Fruit fly (Drosophila melanogaster) whole organism, prepupa: ENCODE measurements around the gene CG33912.

Source experiments
- Blimp-1 ChIP-seq: fragments of 200-800 bp; sonication (Bioruptor generic); optimal IDR thresholded peaks from 3 replicates; lab custom pipeline; 2017; ENCODE audit warnings: missing biosample characterization, missing genetic modification characterization, mild to moderate bottlenecking, moderate library complexity, missing genetic modification reagents
- CG10631 ChIP-seq: fragments of 200-800 bp; sonication (Bioruptor generic); optimal IDR thresholded peaks from 2 replicates; lab custom pipeline; 2016; ENCODE audit warnings: missing biosample characterization, missing genetic modification characterization
- CG11902 ChIP-seq: fragments of 200-800 bp; sonication (Bioruptor generic); optimal IDR thresholded peaks from 3 replicates; lab custom pipeline; 2016; ENCODE audit warnings: missing biosample characterization, missing genetic modification characterization
- CG15336 ChIP-seq: fragments of 200-800 bp; sonication (Bioruptor generic); IDR thresholded peaks from 2 replicates; pipeline ENCODE4 v1.3.6; 2022; ENCODE audit warnings: missing biosample characterization, missing genetic modification characterization
- CG1621 ChIP-seq: fragments of 200-800 bp; sonication (Bioruptor generic); optimal IDR thresholded peaks from 3 replicates; lab custom pipeline; 2018; ENCODE audit warnings: missing biosample characterization, mild to moderate bottlenecking, missing genetic modification characterization
- CG16779 ChIP-seq: fragments of 200-800 bp; sonication (Bioruptor generic); optimal IDR thresholded peaks from 3 replicates; lab custom pipeline; 2017; ENCODE audit warnings: missing biosample characterization, mild to moderate bottlenecking, missing genetic modification characterization
- CG32006 ChIP-seq: fragments of 200-800 bp; sonication (Bioruptor generic); optimal IDR thresholded peaks from 3 replicates; lab custom pipeline; 2017; ENCODE audit warnings: missing biosample characterization, mild to moderate bottlenecking, missing genetic modification characterization
- CG34406 ChIP-seq: fragments of 200-800 bp; sonication (Bioruptor generic); optimal IDR thresholded peaks from 3 replicates; lab custom pipeline; 2016; ENCODE audit warnings: missing biosample characterization, missing genetic modification characterization
- CG3919 ChIP-seq: fragments of 200-800 bp; sonication (Bioruptor generic); optimal IDR thresholded peaks from 3 replicates; lab custom pipeline; 2016; ENCODE audit warnings: missing biosample characterization, missing genetic modification characterization
- CG4318 ChIP-seq: fragments of 200-800 bp; sonication (Bioruptor generic); optimal IDR thresholded peaks from 3 replicates; lab custom pipeline; 2017; ENCODE audit warnings: missing biosample characterization, mild to moderate bottlenecking, missing genetic modification characterization
- CG6163 ChIP-seq: fragments of 200-800 bp; sonication (Bioruptor generic); IDR thresholded peaks from 3 replicates; pipeline ENCODE4 v1.3.6; 2022; ENCODE audit warnings: missing biosample characterization, missing genetic modification characterization
- CG6276 ChIP-seq: fragments of 200-800 bp; sonication (Bioruptor generic); optimal IDR thresholded peaks from 2 replicates; lab custom pipeline; 2017; ENCODE audit warnings: missing biosample characterization, mild to moderate bottlenecking, missing genetic modification characterization
- CG6792 ChIP-seq: fragments of 200-800 bp; sonication (Bioruptor generic); optimal IDR thresholded peaks from 3 replicates; lab custom pipeline; 2016; ENCODE audit warnings: missing biosample characterization, missing genetic modification characterization
- CG6808 ChIP-seq: fragments of 200-800 bp; sonication (Bioruptor generic); optimal IDR thresholded peaks from 3 replicates; lab custom pipeline; 2017; ENCODE audit warnings: missing biosample characterization, missing genetic modification characterization, mild to moderate bottlenecking, moderate library complexity, missing genetic modification reagents
- CG6854 ChIP-seq: fragments of 200-800 bp; sonication (Bioruptor generic); optimal IDR thresholded peaks from 2 replicates; lab custom pipeline; 2017; ENCODE audit warnings: missing biosample characterization, mild to moderate bottlenecking, missing genetic modification characterization
- CG8632 ChIP-seq: fragments of 200-800 bp; sonication (Bioruptor generic); optimal IDR thresholded peaks from 3 replicates; lab custom pipeline; 2016; ENCODE audit warnings: missing biosample characterization, missing genetic modification characterization
- CG9139 ChIP-seq: fragments of 200-800 bp; sonication (Bioruptor generic); optimal IDR thresholded peaks from 3 replicates; lab custom pipeline; 2017; ENCODE audit warnings: missing biosample characterization, mild to moderate bottlenecking, missing genetic modification characterization
- Eip78C ChIP-seq: fragments of 200-800 bp; sonication (Bioruptor generic); peaks from one replicate; lab custom pipeline; 2016; ENCODE audit warnings: missing biosample characterization, missing genetic modification characterization
- Eip93F ChIP-seq: fragments of 200-800 bp; sonication (Bioruptor generic); optimal IDR thresholded peaks from 2 replicates; lab custom pipeline; 2016; ENCODE audit warnings: missing biosample characterization, mild to moderate bottlenecking, missing genetic modification characterization
- Ets21C ChIP-seq: fragments of 200-800 bp; sonication (Bioruptor generic); optimal IDR thresholded peaks from 3 replicates; lab custom pipeline; 2016; ENCODE audit warnings: missing biosample characterization, missing genetic modification characterization
- Ets96B ChIP-seq: fragments of 200-800 bp; optimal IDR thresholded peaks from 2 replicates; lab custom pipeline; 2019; ENCODE audit warnings: missing biosample characterization, mild to moderate bottlenecking, missing genetic modification characterization, moderate library complexity
- Hr39 ChIP-seq: fragments of 200-800 bp; sonication (Bioruptor generic); optimal IDR thresholded peaks from 2 replicates; lab custom pipeline; 2016; ENCODE audit warnings: missing biosample characterization, missing genetic modification characterization
- Hr4 ChIP-seq: fragments of 200-800 bp; sonication (Bioruptor generic); optimal IDR thresholded peaks from 3 replicates; lab custom pipeline; 2016; ENCODE audit warnings: missing biosample characterization, missing genetic modification characterization
- Met ChIP-seq: fragments of 200-800 bp; sonication (Bioruptor generic); optimal IDR thresholded peaks from 3 replicates; lab custom pipeline; 2016; ENCODE audit warnings: missing biosample characterization, missing genetic modification characterization
- OdsH ChIP-seq: fragments of 200-800 bp; sonication (Bioruptor generic); optimal IDR thresholded peaks from 3 replicates; lab custom pipeline; 2016; ENCODE audit warnings: missing biosample characterization, missing genetic modification characterization
- Smox ChIP-seq: fragments of 200-800 bp; sonication (Bioruptor generic); optimal IDR thresholded peaks from 3 replicates; lab custom pipeline; 2016; ENCODE audit warnings: missing biosample characterization, missing genetic modification characterization
- acj6 ChIP-seq: fragments of 200-800 bp; sonication (Bioruptor generic); optimal IDR thresholded peaks from 3 replicates; lab custom pipeline; 2016; ENCODE audit warnings: missing biosample characterization, missing genetic modification characterization
- cyc ChIP-seq: fragments of 200-800 bp; sonication (Bioruptor generic); optimal IDR thresholded peaks from 3 replicates; lab custom pipeline; 2016; ENCODE audit warnings: missing biosample characterization, missing genetic modification characterization
- dac ChIP-seq: fragments of 200-800 bp; sonication (Bioruptor generic); optimal IDR thresholded peaks from 2 replicates; lab custom pipeline; 2017; ENCODE audit warnings: missing biosample characterization, mild to moderate bottlenecking, missing genetic modification characterization
- eg ChIP-seq: fragments of 200-800 bp; sonication (Bioruptor generic); IDR thresholded peaks from 3 replicates; pipeline ENCODE4 v1.3.6; 2022; ENCODE audit warnings: missing biosample characterization, missing genetic modification characterization
- esn ChIP-seq: fragments of 200-800 bp; sonication (Bioruptor generic); optimal IDR thresholded peaks from 2 replicates; lab custom pipeline; 2016; ENCODE audit warnings: missing biosample characterization, mild to moderate bottlenecking, missing genetic modification characterization, moderate library complexity
- fkh ChIP-seq: fragments of 200-800 bp; sonication (Bioruptor generic); optimal IDR thresholded peaks from 3 replicates; lab custom pipeline; 2017; ENCODE audit warnings: missing biosample characterization, mild to moderate bottlenecking, missing genetic modification characterization, moderate library complexity
- lz ChIP-seq: fragments of 200-800 bp; sonication (Bioruptor generic); optimal IDR thresholded peaks from 3 replicates; lab custom pipeline; 2016; ENCODE audit warnings: missing biosample characterization, missing genetic modification characterization
- net ChIP-seq: fragments of 200-800 bp; sonication (Bioruptor generic); optimal IDR thresholded peaks from 3 replicates; lab custom pipeline; 2016; ENCODE audit warnings: missing biosample characterization, missing genetic modification characterization
- spab ChIP-seq: fragments of 200-800 bp; sonication (Bioruptor generic); optimal IDR thresholded peaks from 2 replicates; lab custom pipeline; 2017; ENCODE audit warnings: missing biosample characterization, mild to moderate bottlenecking, missing genetic modification characterization, missing genetic modification reagents
- ss ChIP-seq, 2 experiments: fragments of 200-800 bp; sonication (Bioruptor generic); optimal IDR thresholded peaks; 2 replicates in 1 of 2; 3 replicates in 1 of 2; lab custom pipeline; 2017 to 2018; ENCODE audit warnings: mild to moderate bottlenecking in 2 of 2, missing biosample characterization in 2 of 2, missing genetic modification characterization in 2 of 2, moderate library complexity in 1 of 2
- svp ChIP-seq: fragments of 200-800 bp; sonication (Bioruptor generic); peaks from one replicate; lab custom pipeline; 2016; ENCODE audit warnings: missing biosample characterization, missing genetic modification characterization
- topi ChIP-seq: fragments of 200-800 bp; sonication (Bioruptor generic); optimal IDR thresholded peaks from 3 replicates; lab custom pipeline; 2016; ENCODE audit warnings: missing biosample characterization, missing genetic modification characterization
- vri ChIP-seq: fragments of 200-800 bp; sonication (Bioruptor generic); optimal IDR thresholded peaks from 3 replicates; lab custom pipeline; 2016; ENCODE audit warnings: missing biosample characterization, mild to moderate bottlenecking, missing genetic modification characterization

The CG33912 gene

DNA sequence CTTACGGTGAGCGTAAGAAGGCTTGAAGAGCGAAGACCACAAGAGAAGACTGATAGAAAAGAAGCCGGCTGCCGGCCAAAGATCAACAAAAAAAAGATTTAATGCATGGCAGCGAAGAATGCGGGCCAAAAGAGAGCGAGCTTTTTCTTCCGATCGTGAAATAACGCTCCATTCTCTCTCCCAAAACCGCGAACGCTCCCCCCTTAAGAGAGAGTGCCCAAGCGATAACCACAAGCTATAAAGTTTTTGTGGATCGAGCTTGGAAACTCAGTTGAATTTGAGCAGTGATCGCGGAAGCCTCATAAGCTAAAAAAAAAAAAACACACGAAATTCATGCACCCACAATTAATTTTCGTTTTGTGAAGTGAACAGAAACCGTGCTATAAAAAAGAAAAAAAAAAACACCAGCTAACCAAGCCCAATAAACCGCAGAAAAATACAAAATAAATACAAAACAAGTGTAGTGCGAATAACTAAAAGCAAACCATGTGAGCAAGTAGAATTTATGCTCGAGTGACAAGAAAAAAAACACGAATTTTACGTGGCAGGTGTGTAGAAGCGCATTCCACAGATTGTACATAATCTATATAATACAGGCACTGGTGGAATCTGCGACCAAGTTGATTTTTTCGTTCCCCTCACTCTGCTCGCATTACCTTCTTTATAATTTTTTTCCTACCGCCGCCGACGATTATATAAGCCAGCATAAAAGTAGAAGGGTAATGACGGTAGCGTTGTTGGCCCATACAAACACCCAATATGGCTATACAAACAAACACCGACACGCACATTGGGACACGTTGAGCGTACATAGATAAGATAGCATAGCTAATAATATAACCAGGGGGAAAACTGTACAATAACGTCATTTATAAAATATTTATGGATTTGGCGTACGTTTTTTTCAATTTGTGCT lies 24.9 kb downstream of the CG33912 start, which contains the start of gene CG13252 (continued):
- peak; percentile 54 for TF ChIP-seq CG6854 (GFP tag; lab: Kevin White, UChicago)
- TF ChIP-seq esn: peak; percentile 26
- TF ChIP-seq CG6163 (GFP tag; lab: Robert Waterston, UW): peak; percentile 44; the same call in 2 of the 3 replicates
- TF ChIP-seq CG4318 (GFP tag; lab: Kevin White, UChicago): no peak
- TF ChIP-seq CG15336 (GFP tag; lab: Robert Waterston, UW): peak; percentile 44; the same call in 1 of the 2 replicates
- peak; percentile 98 for TF ChIP-seq svp (GFP tag; lab: Kevin White, UChicago)
- TF ChIP-seq vri (GFP tag; lab: Kevin White, UChicago): peak; percentile 60
- no peak for TF ChIP-seq Hr39 (GFP tag; lab: Kevin White, UChicago)
- TF ChIP-seq, all 60 proteins: peak for 24

DNA sequence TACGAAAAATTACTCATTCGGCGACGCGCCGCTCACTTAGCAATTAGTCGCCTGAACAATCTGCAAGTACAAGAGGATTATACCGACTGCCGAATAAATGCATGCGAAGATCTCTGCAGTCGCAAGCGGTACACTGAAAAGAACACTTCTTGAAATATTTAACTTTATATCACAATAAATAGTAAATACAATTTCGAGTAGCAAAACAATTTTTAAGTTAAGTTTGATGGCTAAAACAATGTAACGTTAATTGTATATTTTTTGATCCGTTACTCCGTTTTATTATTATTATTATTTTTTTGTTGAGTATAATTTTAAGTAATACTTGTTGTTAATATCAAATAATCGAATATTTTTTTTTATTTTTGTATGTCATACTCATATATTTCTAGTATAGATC lies 26.1 kb downstream of the CG33912 start:
- TF ChIP-seq CG32006 (GFP tag; lab: Kevin White, UChicago) (no peak), lz (GFP tag; lab: Kevin White, UChicago) (peak; percentile 6), CG6276 (GFP tag; lab: Kevin White, UChicago) (no peak), Smox (peak; percentile 0), eg (GFP tag; lab: Robert Waterston, UW) (0 out of 3 replicates have a peak, but pooled peaks have one; percentile 8), CG6808 (no peak), Eip78C (GFP tag; lab: Kevin White, UChicago) (peak; percentile 58), CG11902 (GFP tag; lab: Kevin White, UChicago) (no peak), acj6 (GFP tag; lab: Kevin White, UChicago) (peak; percentile 36), CG10631 (peak; percentile 9), cyc (GFP tag; lab: Kevin White, UChicago) (peak; percentile 8), Met (peak; percentile 30), CG34406 (peak; percentile 66), CG6792 (no peak), topi (peak; percentile 24), CG9139 (no peak), net (GFP tag; lab: Kevin White, UChicago) (peak; percentile 19), Ets21C (no peak), spab (GFP tag; lab: Kevin White, UChicago) (no peak), CG8632 (GFP tag; lab: Kevin White, UChicago) (peak; percentile 17), esn (peak; percentile 46), CG6854 (GFP tag; lab: Kevin White, UChicago) (no peak), OdsH (GFP tag; lab: Kevin White, UChicago) (peak; percentile 40), Blimp-1 (no peak), CG3919 (peak; percentile 41)

DNA sequence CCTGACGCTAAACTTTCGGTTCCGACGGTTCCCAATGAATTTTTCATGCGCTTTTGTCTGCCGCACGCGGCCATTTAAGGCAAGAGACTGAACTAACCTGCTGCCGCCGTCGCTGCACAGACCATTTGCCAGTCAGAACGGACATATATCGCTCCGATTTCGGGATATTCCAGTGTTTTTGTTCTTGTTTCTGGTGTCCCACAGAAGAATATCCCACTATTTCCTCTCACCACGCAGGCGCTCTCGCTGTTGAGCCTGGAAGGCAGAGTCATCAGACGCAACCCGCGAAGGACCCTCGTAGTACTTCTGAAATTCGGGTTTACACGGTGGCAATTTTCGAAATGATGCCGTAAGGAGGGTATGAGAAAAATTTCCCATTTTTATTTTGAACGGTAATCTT lies 36.4 kb downstream of the CG33912 start, which contains the start of gene cmpy:
Gene cmpy (minus strand): TSS at position 101 of the 400 bp plus-strand sequence.
- TF ChIP-seq CG3919: no peak
- TF ChIP-seq CG32006 (GFP tag; lab: Kevin White, UChicago): peak; percentile 16

DNA sequence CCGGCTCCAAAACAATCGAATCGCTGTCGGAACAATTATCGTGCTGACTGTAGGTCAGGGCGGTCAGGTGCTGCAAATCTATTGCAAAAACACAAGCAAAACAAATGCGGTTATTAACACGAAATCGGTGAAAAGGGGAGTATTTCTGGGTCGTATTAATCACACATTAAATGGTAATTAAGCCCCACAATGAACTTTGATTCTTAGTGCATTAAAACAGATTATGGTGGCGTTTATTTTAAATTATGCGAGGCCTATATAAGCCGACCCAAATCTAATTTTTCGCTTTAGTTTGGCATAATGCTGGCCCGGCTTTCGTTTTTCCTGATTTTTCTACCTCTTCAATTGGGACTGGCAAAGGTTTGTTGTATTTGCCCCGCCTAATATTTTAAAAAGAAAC lies 41.7 kb downstream of the CG33912 start, which contains the start of gene CG34260:
Gene CG34260 (plus strand): TSS at position 301 of the 400 bp plus-strand sequence.
- TF ChIP-seq Eip93F (GFP tag; lab: Kevin White, UChicago) (no peak), Ets96B (no peak), Ets21C (no peak), Hr4 (GFP tag; lab: Kevin White, UChicago) (no peak), CG1621 (tag; lab: Kevin White, UChicago) (no peak), CG3919 (no peak), dac (no peak), Eip78C (GFP tag; lab: Kevin White, UChicago) (no peak), Blimp-1 (no peak), CG16779 (tag; lab: Kevin White, UChicago) (no peak), net (GFP tag; lab: Kevin White, UChicago) (no peak), vri (GFP tag; lab: Kevin White, UChicago) (no peak), fkh (GFP tag; lab: Kevin White, UChicago) (no peak), eg (GFP tag; lab: Robert Waterston, UW) (no peak), ss (GFP tag; optimal IDR thresholded peaks at IDR 0.05; lab: Kevin White, UChicago) (no peak), acj6 (GFP tag; lab: Kevin White, UChicago) (no peak), Hr39 (GFP tag; lab: Kevin White, UChicago) (no peak), cyc (GFP tag; lab: Kevin White, UChicago) (no peak)
